Fruit fly (Drosophila melanogaster) whole organism, embryonic: ENCODE data around the gene chic.

ENCODE experiments used
- Atf-2 ChIP-seq: fragments of 200-800 bp; sonication (Bioruptor generic); optimal IDR thresholded peaks from 2 replicates; lab custom pipeline; 2016; ENCODE audit warnings: missing biosample characterization, missing genetic modification characterization
- CG10267 ChIP-seq: fragments of 200-800 bp; sonication (Bioruptor generic); optimal IDR thresholded peaks from 2 replicates; lab custom pipeline; 2018; ENCODE audit warnings: missing biosample characterization, mild to moderate bottlenecking, missing genetic modification characterization, moderate library complexity
- CG11456 ChIP-seq: fragments of 200-800 bp; sonication (Bioruptor generic); IDR thresholded peaks from 3 replicates; pipeline ENCODE4 v1.3.6; 2022; ENCODE audit warnings: missing biosample characterization, missing genetic modification characterization
- CG12071 ChIP-seq: fragments of 200-800 bp; sonication (Bioruptor generic); optimal IDR thresholded peaks from 3 replicates; lab custom pipeline; 2018; ENCODE audit warnings: missing biosample characterization, mild to moderate bottlenecking, missing genetic modification characterization
- CG12391 ChIP-seq: fragments of 200-800 bp; sonication (Bioruptor generic); optimal IDR thresholded peaks from 3 replicates; lab custom pipeline; 2018; ENCODE audit warnings: missing biosample characterization, mild to moderate bottlenecking, missing genetic modification characterization, moderate library complexity
- CG12769 ChIP-seq: fragments of 200-800 bp; sonication (Bioruptor generic); optimal IDR thresholded peaks from 2 replicates; lab custom pipeline; 2019; ENCODE audit warnings: missing biosample characterization, mild to moderate bottlenecking, missing genetic modification characterization, moderate library complexity
- CG13287 ChIP-seq: fragments of 200-800 bp; sonication (Bioruptor generic); IDR thresholded peaks from 2 replicates; pipeline ENCODE4 v1.3.6; 2022; ENCODE audit warnings: missing biosample characterization, missing genetic modification characterization; ENCODE audit not compliant: partially characterized antibody
- CG15479 ChIP-seq: fragments of 200-800 bp; sonication (Bioruptor generic); optimal IDR thresholded peaks from 3 replicates; lab custom pipeline; 2019; ENCODE audit warnings: missing biosample characterization, mild to moderate bottlenecking, missing genetic modification characterization, moderate library complexity
- CG15514 ChIP-seq: fragments of 200-800 bp; sonication (Bioruptor generic); optimal IDR thresholded peaks from 3 replicates; lab custom pipeline; 2017; ENCODE audit warnings: missing biosample characterization, missing genetic modification characterization, mild to moderate bottlenecking, moderate library complexity, missing genetic modification reagents
- CG16815 ChIP-seq: fragments of 200-800 bp; sonication (Bioruptor generic); optimal IDR thresholded peaks from 3 replicates; lab custom pipeline; 2017; ENCODE audit warnings: missing biosample characterization, mild to moderate bottlenecking, missing genetic modification characterization
- CG17568 ChIP-seq: fragments of 200-800 bp; sonication (Bioruptor generic); optimal IDR thresholded peaks from 2 replicates; lab custom pipeline; 2018; ENCODE audit warnings: missing biosample characterization, mild to moderate bottlenecking, missing genetic modification characterization, moderate library complexity
- CG1832 ChIP-seq: fragments of 200-800 bp; sonication (Bioruptor generic); optimal IDR thresholded peaks from 2 replicates; lab custom pipeline; 2017; ENCODE audit warnings: missing biosample characterization, mild to moderate bottlenecking, missing genetic modification characterization, inconsistent platforms
- CG2116 ChIP-seq: fragments of 200-800 bp; sonication (Bioruptor generic); optimal IDR thresholded peaks from 3 replicates; lab custom pipeline; 2018; ENCODE audit warnings: missing biosample characterization, mild to moderate bottlenecking, missing genetic modification characterization
- CG2889 ChIP-seq: fragments of 200-800 bp; sonication (Bioruptor generic); IDR thresholded peaks from 3 replicates; pipeline ENCODE4 v1.3.6; 2022; ENCODE audit warnings: missing biosample characterization, missing genetic modification characterization
- CG3065 ChIP-seq: fragments of 200-800 bp; sonication (Bioruptor generic); optimal IDR thresholded peaks from 2 replicates; lab custom pipeline; 2016; ENCODE audit warnings: missing biosample characterization, missing genetic modification characterization
- CG32767 ChIP-seq: fragments of 200-800 bp; sonication (Bioruptor generic); IDR thresholded peaks from 2 replicates; pipeline ENCODE4 v1.3.6; 2022; ENCODE audit warnings: missing biosample characterization, missing genetic modification characterization
- CG3407 ChIP-seq: fragments of 200-800 bp; sonication (Bioruptor generic); optimal IDR thresholded peaks from 2 replicates; lab custom pipeline; 2018; ENCODE audit warnings: missing biosample characterization, mild to moderate bottlenecking, missing genetic modification characterization
- CG4404 ChIP-seq: fragments of 200-800 bp; sonication (Bioruptor generic); IDR thresholded peaks from 2 replicates; pipeline ENCODE4 v1.3.6; 2022; ENCODE audit warnings: missing biosample characterization, missing genetic modification characterization
- CG7839 ChIP-seq: fragments of 200-800 bp; sonication (Bioruptor generic); optimal IDR thresholded peaks from 3 replicates; lab custom pipeline; 2018; ENCODE audit warnings: missing biosample characterization, mild to moderate bottlenecking, missing genetic modification characterization, moderate library complexity
- CG8765 ChIP-seq: fragments of 200-800 bp; sonication (Bioruptor generic); IDR thresholded peaks from 2 replicates; pipeline ENCODE4 v1.3.6; 2022; ENCODE audit warnings: missing biosample characterization, missing genetic modification characterization
- CG9797 ChIP-seq: fragments of 200-800 bp; sonication (Bioruptor generic); optimal IDR thresholded peaks from 3 replicates; lab custom pipeline; 2018; ENCODE audit warnings: missing biosample characterization, mild to moderate bottlenecking, missing genetic modification characterization
- Deaf1 ChIP-seq: fragments of 200-800 bp; optimal IDR thresholded peaks from 3 replicates; lab custom pipeline; 2019; ENCODE audit warnings: missing biosample characterization, mild to moderate bottlenecking, missing genetic modification characterization, moderate library complexity
- Elba2 ChIP-seq: fragments of 200-800 bp; sonication (Bioruptor generic); optimal IDR thresholded peaks from 3 replicates; lab custom pipeline; 2016; ENCODE audit warnings: missing biosample characterization, missing genetic modification characterization
- Fer1 ChIP-seq: fragments of 200-800 bp; sonication (Bioruptor generic); optimal IDR thresholded peaks from 2 replicates; lab custom pipeline; 2017; ENCODE audit warnings: missing biosample characterization, mild to moderate bottlenecking, missing genetic modification characterization
- Hr78 ChIP-seq, 2 experiments: fragments of 200-800 bp in 1 of 2; fragments of >200 bp in 1 of 2; sonication (Bioruptor generic) in 1 of 2; optimal IDR thresholded peaks; 2 replicates each; lab custom pipeline; 2017 to 2019; ENCODE audit warnings: missing biosample characterization in 2 of 2, missing genetic modification characterization in 2 of 2, mild to moderate bottlenecking in 1 of 2, moderate library complexity in 1 of 2
- Lim3 ChIP-seq: fragments of 200-800 bp; sonication (Bioruptor generic); IDR thresholded peaks from 2 replicates; pipeline ENCODE4 v1.3.6; 2022; ENCODE audit warnings: missing biosample characterization, missing genetic modification characterization
- Med ChIP-seq: fragments of 200-800 bp; sonication (Bioruptor generic); peaks from one replicate; lab custom pipeline; 2016; ENCODE audit warnings: missing biosample characterization, missing genetic modification characterization, mild to moderate bottlenecking, inconsistent platforms, moderate library complexity
- Poxn ChIP-seq: fragments of 200-800 bp; sonication (Bioruptor generic); IDR thresholded peaks from 2 replicates; pipeline ENCODE4 v1.3.6; 2022; ENCODE audit warnings: missing biosample characterization, missing genetic modification characterization
- Ravus ChIP-seq: fragments of 200-800 bp; sonication (Bioruptor generic); IDR thresholded peaks from 2 replicates; pipeline ENCODE4 v1.3.6; 2022; ENCODE audit warnings: missing biosample characterization, missing genetic modification characterization
- Rfx ChIP-seq: fragments of 200-800 bp; sonication (Bioruptor generic); IDR thresholded peaks from 2 replicates; pipeline ENCODE4 v1.3.6; 2022; ENCODE audit warnings: missing biosample characterization, missing genetic modification characterization
- Sry-β ChIP-seq: fragments of 200-800 bp; sonication (Bioruptor generic); optimal IDR thresholded peaks from 2 replicates; lab custom pipeline; 2018; ENCODE audit warnings: missing biosample characterization, mild to moderate bottlenecking, missing genetic modification characterization, moderate library complexity
- Trl ChIP-seq, 3 experiments: fragments of >200 bp in 2 of 3; fragments of 200-800 bp in 1 of 3; sonication (Bioruptor generic) in 1 of 3; optimal IDR thresholded peaks; 2 replicates in 1 of 3; 3 replicates in 2 of 3; lab custom pipeline; 2016 to 2017; ENCODE audit warnings: missing biosample characterization in 1 of 3, missing genetic modification characterization in 1 of 3
- ac ChIP-seq: fragments of 200-800 bp; sonication (Bioruptor generic); optimal IDR thresholded peaks from 3 replicates; lab custom pipeline; 2017; ENCODE audit warnings: missing biosample characterization, mild to moderate bottlenecking, missing genetic modification characterization
- ara ChIP-seq: fragments of 200-800 bp; sonication (Bioruptor generic); IDR thresholded peaks from 2 replicates; pipeline ENCODE4 v1.3.6; 2022; ENCODE audit warnings: missing biosample characterization, missing genetic modification characterization
- bigmax ChIP-seq: fragments of 200-800 bp; sonication (Bioruptor generic); optimal IDR thresholded peaks from 2 replicates; lab custom pipeline; 2018; ENCODE audit warnings: missing biosample characterization, mild to moderate bottlenecking, missing genetic modification characterization
- chm ChIP-seq: fragments of 200-800 bp; sonication (Bioruptor generic); IDR thresholded peaks from 2 replicates; pipeline ENCODE4 v1.3.6; 2022; ENCODE audit warnings: missing biosample characterization, missing genetic modification characterization
- ewg ChIP-seq: fragments of 200-800 bp; sonication (Bioruptor generic); optimal IDR thresholded peaks from 3 replicates; lab custom pipeline; 2017; ENCODE audit warnings: mild to moderate bottlenecking, missing biosample characterization, missing genetic modification reagents, missing genetic modification characterization
- grn ChIP-seq: fragments of 200-800 bp; sonication (Bioruptor generic); optimal IDR thresholded peaks from 3 replicates; lab custom pipeline; 2017; ENCODE audit warnings: missing biosample characterization, missing genetic modification characterization
- jumu ChIP-seq: fragments of 200-800 bp; sonication (Bioruptor generic); optimal IDR thresholded peaks from 3 replicates; lab custom pipeline; 2016; ENCODE audit warnings: missing biosample characterization, missing genetic modification characterization
- nerfin-1 ChIP-seq: fragments of 200-800 bp; sonication (Bioruptor generic); optimal IDR thresholded peaks from 3 replicates; lab custom pipeline; 2019; ENCODE audit warnings: missing biosample characterization, mild to moderate bottlenecking, missing genetic modification characterization, moderate library complexity
- nmo ChIP-seq: fragments of 200-800 bp; sonication (Bioruptor generic); optimal IDR thresholded peaks from 2 replicates; lab custom pipeline; 2018; ENCODE audit warnings: missing biosample characterization, mild to moderate bottlenecking, missing genetic modification characterization, moderate library complexity
- org-1 ChIP-seq: fragments of 200-800 bp; sonication (Bioruptor generic); optimal IDR thresholded peaks from 2 replicates; lab custom pipeline; 2017; ENCODE audit warnings: missing biosample characterization, missing genetic modification characterization
- pan ChIP-seq, 4 experiments: fragments of >200 bp in 3 of 4; fragments of 200-800 bp in 1 of 4; sonication (Bioruptor generic) in 1 of 4; optimal IDR thresholded peaks in 3 of 4; IDR thresholded peaks in 1 of 4; 2 replicates each; pipeline versions ENCODE4 v1.3.6 to Lab custom; 2017 to 2022; ENCODE audit warnings: missing biosample characterization in 2 of 4, missing genetic modification characterization in 2 of 4, mixed read lengths in 1 of 4
- phol ChIP-seq: fragments of 200-800 bp; sonication (Bioruptor generic); optimal IDR thresholded peaks from 3 replicates; lab custom pipeline; 2018; ENCODE audit warnings: missing biosample characterization, mild to moderate bottlenecking, missing genetic modification characterization, moderate library complexity
- pros ChIP-seq: fragments of 200-800 bp; sonication (Bioruptor generic); optimal IDR thresholded peaks from 3 replicates; lab custom pipeline; 2019; ENCODE audit warnings: missing biosample characterization, mild to moderate bottlenecking, missing genetic modification characterization, moderate library complexity
- sd ChIP-seq: fragments of 200-800 bp; sonication (Bioruptor generic); optimal IDR thresholded peaks from 3 replicates; lab custom pipeline; 2018; ENCODE audit warnings: missing biosample characterization, mild to moderate bottlenecking, missing genetic modification characterization, moderate library complexity
- shn ChIP-seq: fragments of 200-800 bp; sonication (Bioruptor generic); optimal IDR thresholded peaks from 3 replicates; lab custom pipeline; 2016; ENCODE audit warnings: missing biosample characterization, missing genetic modification characterization
- sug ChIP-seq: fragments of 200-800 bp; optimal IDR thresholded peaks from 2 replicates; lab custom pipeline; 2019; ENCODE audit warnings: missing biosample characterization, mild to moderate bottlenecking, missing genetic modification characterization, moderate library complexity
- toy ChIP-seq: fragments of 200-800 bp; sonication (Bioruptor generic); IDR thresholded peaks from 2 replicates; pipeline ENCODE4 v1.3.6; 2022; ENCODE audit warnings: missing biosample characterization, missing genetic modification characterization

chic gene

dm6 chr2L:5979055-5979399 is 1.8 kb downstream of the chic start:
- TF ChIP-seq CG1832 (GFP tag; lab: Kevin White, UChicago) (peak; percentile 46), CG13287 (GFP tag; lab: Robert Waterston, UW) (no peak), CG9797 (GFP tag; lab: Kevin White, UChicago) (no peak), CG15479 (GFP tag; lab: Kevin White, UChicago) (peak; percentile 79), Med (GFP tag; lab: Kevin White, UChicago) (peak; percentile 38), jumu (GFP tag; lab: Kevin White, UChicago) (no peak), nmo (no peak), CG10267 (peak; percentile 42), CG32767 (GFP tag; lab: Robert Waterston, UW) (no peak), ewg (GFP tag; lab: Kevin White, UChicago) (peak; percentile 95), CG3407 (GFP tag; lab: Kevin White, UChicago) (no peak), CG12071 (peak; percentile 7), Elba2 (no peak), nerfin-1 (tag; lab: Kevin White, UChicago) (no peak), grn (GFP tag; lab: Kevin White, UChicago) (peak; percentile 49), pros (GFP tag; lab: Kevin White, UChicago) (peak; percentile 40), shn (GFP tag; lab: Kevin White, UChicago) (no peak), CG12769 (tag; lab: Kevin White, UChicago) (no peak), CG12391 (tag; lab: Kevin White, UChicago) (no peak), Ravus (no peak), CG3065 (GFP tag; lab: Kevin White, UChicago) (peak; percentile 31), Rfx (GFP tag; lab: Robert Waterston, UW) (no peak), org-1 (GFP tag; lab: Kevin White, UChicago) (no peak), CG16815 (GFP tag; lab: Kevin White, UChicago) (no peak), phol (tag; lab: Kevin White, UChicago) (peak; percentile 61), CG2889 (GFP tag; lab: Robert Waterston, UW) (no peak), Hr78 (GFP tag; optimal IDR thresholded peaks at IDR 0.05; lab: Kevin White, UChicago) (peak in 1 of 2 experiments; percentile 33), Sry-β (GFP tag; lab: Kevin White, UChicago) (no peak), sug (tag; lab: Kevin White, UChicago) (peak; percentile 93)

- peak; percentile 58 for TF ChIP-seq Deaf1 (tag; lab: Kevin White, UChicago)
- no peak for TF ChIP-seq Lim3 (GFP tag; lab: Robert Waterston, UW)
- no peak for TF ChIP-seq Poxn
- TF ChIP-seq toy (GFP tag; lab: Robert Waterston, UW): no peak
- TF ChIP-seq CG17568 (GFP tag; lab: Kevin White, UChicago): no peak
- TF ChIP-seq ac (GFP tag; lab: Kevin White, UChicago): no peak
- peak; percentile 35 for TF ChIP-seq Fer1 (GFP tag; lab: Kevin White, UChicago)
- no peak for TF ChIP-seq CG2116
- TF ChIP-seq Atf-2 (GFP tag; lab: Kevin White, UChicago): no peak
- TF ChIP-seq bigmax (GFP tag; lab: Kevin White, UChicago): no peak
- peak; percentile 11 for TF ChIP-seq CG15514
- TF ChIP-seq sd (tag; lab: Kevin White, UChicago): no peak
- no peak for TF ChIP-seq ara (GFP tag; lab: Robert Waterston, UW)
- TF ChIP-seq CG11456: no peak
- no peak for TF ChIP-seq pan (optimal IDR thresholded peaks at IDR 0.05; lab: Kevin White, UChicago)
- TF ChIP-seq pan (GFP tag; optimal IDR thresholded peaks at IDR 0.05 in 1 of 2, IDR thresholded peaks at IDR 0.05 in 1 of 2): no peak
- TF ChIP-seq CG4404 (GFP tag; lab: Robert Waterston, UW): no peak
- TF ChIP-seq chm (GFP tag; lab: Robert Waterston, UW): no peak
- TF ChIP-seq CG7839 (tag; lab: Kevin White, UChicago): no peak
- peak in 1 of 2 experiments; percentile 21 for TF ChIP-seq Trl (optimal IDR thresholded peaks at IDR 0.05; lab: Kevin White, UChicago)
- TF ChIP-seq Trl (GFP tag; optimal IDR thresholded peaks at IDR 0.05; lab: Kevin White, UChicago): no peak
- no peak for TF ChIP-seq CG8765
Measured at dm6 chr2L:5978333-5979054, 2.3 kb downstream of the chic start.
